Fruit fly (Drosophila melanogaster) whole organism, embryonic: Measurements from ENCODE around the gene CG33158.

Source experiments
- Aef1 ChIP-seq: fragments of 200-800 bp; sonication (Bioruptor generic); IDR thresholded peaks from 3 replicates; pipeline ENCODE4 v1.3.6; 2022; ENCODE audit warnings: missing biosample characterization, missing genetic modification characterization
- Atf-2 ChIP-seq: fragments of 200-800 bp; sonication (Bioruptor generic); optimal IDR thresholded peaks from 2 replicates; lab custom pipeline; 2016; ENCODE audit warnings: missing biosample characterization, missing genetic modification characterization
- Blimp-1 ChIP-seq: fragments of 200-800 bp; sonication (Bioruptor generic); optimal IDR thresholded peaks from 3 replicates; lab custom pipeline; 2018; ENCODE audit warnings: missing biosample characterization, missing genetic modification characterization, mild to moderate bottlenecking, moderate library complexity, missing genetic modification reagents
- Bteb2 ChIP-seq: fragments of 200-800 bp; sonication (Bioruptor generic); optimal IDR thresholded peaks from 2 replicates; lab custom pipeline; 2016; ENCODE audit warnings: missing biosample characterization, missing genetic modification characterization
- CG11093 ChIP-seq: fragments of 200-800 bp; sonication (Bioruptor generic); IDR thresholded peaks from 3 replicates; pipeline ENCODE4 v1.3.6; 2022; ENCODE audit warnings: missing biosample characterization, missing genetic modification characterization
- CG11398 ChIP-seq: fragments of 200-800 bp; sonication (Bioruptor generic); optimal IDR thresholded peaks from 2 replicates; lab custom pipeline; 2016; ENCODE audit warnings: missing biosample characterization, missing genetic modification characterization
- CG1603 ChIP-seq: fragments of 200-800 bp; sonication (Bioruptor generic); optimal IDR thresholded peaks from 2 replicates; lab custom pipeline; 2019; ENCODE audit warnings: missing biosample characterization, mild to moderate bottlenecking, missing genetic modification characterization, moderate library complexity
- CG17385 ChIP-seq: fragments of 200-800 bp; sonication (Bioruptor generic); optimal IDR thresholded peaks from 3 replicates; lab custom pipeline; 2018; ENCODE audit warnings: missing biosample characterization, mild to moderate bottlenecking, missing genetic modification characterization
- CG17912 ChIP-seq: fragments of 200-800 bp; sonication (Bioruptor generic); optimal IDR thresholded peaks from 2 replicates; lab custom pipeline; 2018; ENCODE audit warnings: missing biosample characterization, mild to moderate bottlenecking, missing genetic modification characterization
- CG2120 ChIP-seq: fragments of 200-800 bp; sonication (Bioruptor generic); optimal IDR thresholded peaks from 3 replicates; lab custom pipeline; 2016; ENCODE audit warnings: missing biosample characterization, missing genetic modification characterization
- CG2202 ChIP-seq: fragments of 200-800 bp; sonication (Bioruptor generic); optimal IDR thresholded peaks from 2 replicates; lab custom pipeline; 2018; ENCODE audit warnings: missing biosample characterization, mild to moderate bottlenecking, missing genetic modification characterization
- CG31388 ChIP-seq: fragments of 200-800 bp; sonication (Bioruptor generic); optimal IDR thresholded peaks from 2 replicates; lab custom pipeline; 2016; ENCODE audit warnings: missing biosample characterization, missing genetic modification characterization
- CG43689 ChIP-seq: fragments of 200-800 bp; sonication (Bioruptor generic); IDR thresholded peaks from 2 replicates; pipeline ENCODE4 v1.3.6; 2022; ENCODE audit warnings: missing biosample characterization, missing genetic modification characterization
- CG6254 ChIP-seq: fragments of 200-800 bp; sonication (Bioruptor generic); optimal IDR thresholded peaks from 3 replicates; lab custom pipeline; 2017; ENCODE audit warnings: mild to moderate bottlenecking, missing biosample characterization, missing genetic modification reagents, missing genetic modification characterization
- CG6689 ChIP-seq: fragments of 200-800 bp; sonication (Bioruptor generic); IDR thresholded peaks from 2 replicates; pipeline ENCODE4 v1.3.6; 2022; ENCODE audit warnings: missing biosample characterization, missing genetic modification characterization
- CG7556 ChIP-seq: fragments of 200-800 bp; sonication (Bioruptor generic); optimal IDR thresholded peaks from 2 replicates; lab custom pipeline; 2017; ENCODE audit warnings: missing biosample characterization, mild to moderate bottlenecking, missing genetic modification characterization
- CG7745 ChIP-seq: fragments of 200-800 bp; sonication (Bioruptor generic); optimal IDR thresholded peaks from 2 replicates; lab custom pipeline; 2018; ENCODE audit warnings: missing biosample characterization, mild to moderate bottlenecking, missing genetic modification characterization, moderate library complexity
- CG7786 ChIP-seq: fragments of 200-800 bp; sonication (Bioruptor generic); optimal IDR thresholded peaks from 2 replicates; lab custom pipeline; 2016; ENCODE audit warnings: missing biosample characterization, missing genetic modification characterization
- CG7839 ChIP-seq: fragments of 200-800 bp; sonication (Bioruptor generic); optimal IDR thresholded peaks from 3 replicates; lab custom pipeline; 2018; ENCODE audit warnings: missing biosample characterization, mild to moderate bottlenecking, missing genetic modification characterization, moderate library complexity
- CG8478 ChIP-seq: fragments of >200 bp; optimal IDR thresholded peaks from 2 replicates; lab custom pipeline; 2018
- CG9215 ChIP-seq: fragments of 200-800 bp; sonication (Bioruptor generic); IDR thresholded peaks from 2 replicates; pipeline ENCODE4 v1.3.6; 2022; ENCODE audit warnings: missing biosample characterization, missing genetic modification characterization
- CG9727 ChIP-seq: fragments of 200-800 bp; sonication (Bioruptor generic); optimal IDR thresholded peaks from 3 replicates; lab custom pipeline; 2017; ENCODE audit warnings: missing biosample characterization, mild to moderate bottlenecking, missing genetic modification characterization
- Dbx ChIP-seq: fragments of 200-800 bp; sonication (Bioruptor generic); IDR thresholded peaks from 3 replicates; pipeline ENCODE4 v1.3.6; 2022; ENCODE audit warnings: missing biosample characterization, missing genetic modification characterization
- Eip74EF ChIP-seq, 2 experiments: fragments of 200-800 bp in 1 of 2; fragments of >200 bp in 1 of 2; sonication (Bioruptor generic) in 1 of 2; optimal IDR thresholded peaks; 2 replicates each; lab custom pipeline; 2017 to 2019; ENCODE audit warnings: missing biosample characterization in 2 of 2, missing genetic modification characterization in 2 of 2, mild to moderate bottlenecking in 1 of 2, moderate library complexity in 1 of 2
- HLH4C ChIP-seq: fragments of 200-800 bp; sonication (Bioruptor generic); IDR thresholded peaks from 3 replicates; pipeline ENCODE4 v1.3.6; 2022; ENCODE audit warnings: missing biosample characterization, missing genetic modification characterization; ENCODE audit not compliant: partially characterized antibody
- HLH54F ChIP-seq: fragments of 200-800 bp; sonication (Bioruptor generic); optimal IDR thresholded peaks from 3 replicates; lab custom pipeline; 2016; ENCODE audit warnings: missing biosample characterization, missing genetic modification characterization
- Mrtf ChIP-seq: fragments of 200-800 bp; sonication (Bioruptor generic); IDR thresholded peaks from 3 replicates; pipeline ENCODE4 v1.3.6; 2022; ENCODE audit warnings: missing biosample characterization, missing genetic modification characterization
- Rx ChIP-seq: fragments of 200-800 bp; sonication (Bioruptor generic); IDR thresholded peaks from 2 replicates; pipeline ENCODE4 v1.3.6; 2022; ENCODE audit warnings: missing biosample characterization, missing genetic modification characterization
- Sry-β ChIP-seq: fragments of 200-800 bp; sonication (Bioruptor generic); optimal IDR thresholded peaks from 2 replicates; lab custom pipeline; 2018; ENCODE audit warnings: missing biosample characterization, mild to moderate bottlenecking, missing genetic modification characterization, moderate library complexity
- Xbp1 ChIP-seq: fragments of 200-800 bp; sonication (Bioruptor generic); optimal IDR thresholded peaks from 3 replicates; lab custom pipeline; 2016; ENCODE audit warnings: missing biosample characterization, mild to moderate bottlenecking, missing genetic modification characterization
- bbx ChIP-seq: fragments of 200-800 bp; sonication (Bioruptor generic); IDR thresholded peaks from 2 replicates; pipeline ENCODE4 v1.3.6; 2022; ENCODE audit warnings: missing biosample characterization, missing genetic modification characterization; ENCODE audit not compliant: partially characterized antibody
- corto ChIP-seq: fragments of 200-800 bp; sonication (Bioruptor generic); optimal IDR thresholded peaks from 2 replicates; lab custom pipeline; 2016; ENCODE audit warnings: missing biosample characterization, mild to moderate bottlenecking, missing genetic modification characterization, moderate library complexity
- disco-r ChIP-seq: fragments of 200-800 bp; sonication (Bioruptor generic); optimal IDR thresholded peaks from 2 replicates; lab custom pipeline; 2016; ENCODE audit warnings: missing biosample characterization, missing genetic modification characterization
- dpn ChIP-seq, 2 experiments: fragments of 200-800 bp; sonication (Bioruptor generic); optimal IDR thresholded peaks; 3 replicates each; lab custom pipeline; 2016; ENCODE audit warnings: missing biosample characterization in 2 of 2, missing genetic modification characterization in 2 of 2
- dysf ChIP-seq: fragments of 200-800 bp; sonication (Bioruptor generic); IDR thresholded peaks from 3 replicates; pipeline ENCODE4 v1.3.6; 2022; ENCODE audit warnings: missing biosample characterization, missing genetic modification characterization
- en ChIP-seq: fragments of 200-800 bp; sonication (Bioruptor generic); optimal IDR thresholded peaks from 2 replicates; lab custom pipeline; 2016; ENCODE audit warnings: missing biosample characterization, missing genetic modification characterization
- gsb-n ChIP-seq: fragments of 200-800 bp; sonication (Bioruptor generic); optimal IDR thresholded peaks from 3 replicates; lab custom pipeline; 2018; ENCODE audit warnings: missing biosample characterization, mild to moderate bottlenecking, missing genetic modification characterization
- hbn ChIP-seq: fragments of 200-800 bp; sonication (Bioruptor generic); IDR thresholded peaks from 2 replicates; pipeline ENCODE4 v1.3.6; 2022; ENCODE audit warnings: missing biosample characterization, missing genetic modification characterization; ENCODE audit not compliant: partially characterized antibody
- her ChIP-seq: fragments of 200-800 bp; sonication (Bioruptor generic); optimal IDR thresholded peaks from 2 replicates; lab custom pipeline; 2016; ENCODE audit warnings: missing biosample characterization, missing genetic modification characterization
- maf-S ChIP-seq: fragments of 200-800 bp; sonication (Bioruptor generic); optimal IDR thresholded peaks from 2 replicates; lab custom pipeline; 2016; ENCODE audit warnings: missing biosample characterization, missing genetic modification characterization
- pan ChIP-seq, 4 experiments: fragments of >200 bp in 3 of 4; fragments of 200-800 bp in 1 of 4; sonication (Bioruptor generic) in 1 of 4; optimal IDR thresholded peaks in 3 of 4; IDR thresholded peaks in 1 of 4; 2 replicates each; pipeline versions ENCODE4 v1.3.6 to Lab custom; 2017 to 2022; ENCODE audit warnings: missing biosample characterization in 2 of 4, missing genetic modification characterization in 2 of 4, mixed read lengths in 1 of 4
- prd ChIP-seq, 3 experiments: fragments of >200 bp in 2 of 3; fragments of 200-800 bp in 1 of 3; sonication (Bioruptor generic) in 1 of 3; optimal IDR thresholded peaks in 2 of 3; IDR thresholded peaks in 1 of 3; 2 replicates in 2 of 3; 3 replicates in 1 of 3; pipeline versions ENCODE4 v1.3.6 to Lab custom; 2017 to 2022; ENCODE audit warnings: missing biosample characterization in 1 of 3, missing genetic modification characterization in 1 of 3
- pzg ChIP-seq: fragments of 200-800 bp; sonication (Bioruptor generic); optimal IDR thresholded peaks from 3 replicates; lab custom pipeline; 2018; ENCODE audit warnings: missing biosample characterization, mild to moderate bottlenecking, missing genetic modification characterization, moderate library complexity
- schlank ChIP-seq: fragments of 200-800 bp; sonication (Bioruptor generic); optimal IDR thresholded peaks from 2 replicates; lab custom pipeline; 2018; ENCODE audit warnings: missing biosample characterization, mild to moderate bottlenecking, missing genetic modification characterization
- sim ChIP-seq: fragments of 200-800 bp; sonication (Bioruptor generic); IDR thresholded peaks from 2 replicates; pipeline ENCODE4 v1.3.6; 2022; ENCODE audit warnings: missing biosample characterization, missing genetic modification characterization
- tin ChIP-seq: fragments of 200-800 bp; sonication (Bioruptor generic); optimal IDR thresholded peaks from 3 replicates; lab custom pipeline; 2016; ENCODE audit warnings: missing biosample characterization, missing genetic modification characterization
- vnd ChIP-seq: fragments of 200-800 bp; sonication (Bioruptor generic); IDR thresholded peaks from 3 replicates; pipeline ENCODE4 v1.3.6; 2022; ENCODE audit warnings: missing biosample characterization, missing genetic modification characterization; ENCODE audit not compliant: partially characterized antibody

The CG33158 gene

DNA sequence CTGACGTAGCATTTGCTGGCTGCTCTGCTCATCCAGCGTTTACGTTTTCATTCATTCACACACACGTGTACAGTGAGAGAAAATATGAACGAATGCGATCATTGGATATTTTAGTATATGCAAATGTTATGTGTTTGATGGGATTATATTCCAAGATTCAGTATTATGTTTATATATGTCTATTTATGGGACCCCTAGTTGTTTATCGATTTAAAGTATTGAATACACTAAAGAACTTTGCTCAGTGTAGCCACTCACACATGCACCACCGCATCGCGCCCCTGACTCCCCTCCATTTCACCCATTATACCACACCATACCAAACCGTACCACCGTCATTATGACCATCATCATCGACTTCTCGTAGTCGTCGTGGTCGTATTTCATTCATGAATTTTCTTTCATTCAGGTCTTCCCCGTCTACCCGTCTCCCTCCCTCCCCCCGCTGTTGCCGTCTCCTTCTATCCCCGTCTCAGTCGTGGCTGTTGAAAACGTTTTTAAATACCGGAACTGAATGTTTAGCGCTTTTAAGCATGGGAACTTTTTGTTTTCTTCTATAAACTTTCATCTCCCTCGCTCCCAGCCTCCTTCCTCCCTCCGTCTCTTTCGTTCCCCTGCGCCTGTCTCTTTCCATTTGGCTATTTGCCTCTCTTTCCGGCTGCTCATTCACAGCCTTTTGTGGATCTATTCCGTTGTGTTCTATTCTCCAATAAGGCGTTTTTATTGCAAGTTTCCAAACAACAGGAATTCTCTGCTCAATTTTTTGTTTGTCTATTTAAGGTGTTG, 61.2 kb downstream of the CG33158 start (continued):
- TF ChIP-seq her (GFP tag; lab: Kevin White, UChicago) (peak; percentile 91), CG9727 (GFP tag; lab: Kevin White, UChicago) (peak; percentile 96), CG43689 (GFP tag; lab: Robert Waterston, UW) (peak; percentile 81), CG11398 (peak; percentile 94), sim (GFP tag; lab: Robert Waterston, UW) (peak; percentile 98), HLH4C (no peak), CG2202 (tag; lab: Kevin White, UChicago) (peak; percentile 98), pan (optimal IDR thresholded peaks at IDR 0.05; lab: Kevin White, UChicago) (no peak), pan (GFP tag; optimal IDR thresholded peaks at IDR 0.05 in 1 of 2, IDR thresholded peaks at IDR 0.05 in 1 of 2) (peak in 1 of 2 experiments; percentile 96), dysf (GFP tag; lab: Robert Waterston, UW) (peak; percentile 97), CG17385 (GFP tag; lab: Kevin White, UChicago) (peak; percentile 94), Mrtf (GFP tag; lab: Robert Waterston, UW) (peak; percentile 95), CG17912 (GFP tag; lab: Kevin White, UChicago) (peak; percentile 80), maf-S (peak; percentile 93), Bteb2 (peak; percentile 95), CG6254 (GFP tag; lab: Kevin White, UChicago) (peak; percentile 96), prd (optimal IDR thresholded peaks at IDR 0.05; lab: Kevin White, UChicago) (no peak), prd (GFP tag; IDR thresholded peaks at IDR 0.05; lab: Robert Waterston, UW) (peak; percentile 98), CG7786 (GFP tag; lab: Kevin White, UChicago) (peak; percentile 96), hbn (GFP tag; lab: Robert Waterston, UW) (no peak), en (GFP tag; lab: Kevin White, UChicago) (peak; percentile 95), Sry-β (peak; percentile 72), schlank (tag; lab: Kevin White, UChicago) (peak; percentile 84), CG7745 (peak; percentile 93), Aef1 (GFP tag; lab: Robert Waterston, UW) (peak; percentile 94), Blimp-1 (GFP tag; lab: Kevin White, UChicago) (peak; percentile 98), pzg (GFP tag; lab: Kevin White, UChicago) (no peak), Dbx (GFP tag; lab: Robert Waterston, UW) (peak; percentile 93), CG1603 (peak; percentile 98), gsb-n (tag; lab: Kevin White, UChicago) (peak; percentile 98), Rx (GFP tag; lab: Robert Waterston, UW) (peak; percentile 96), vnd (GFP tag; lab: Robert Waterston, UW) (no peak), Atf-2 (GFP tag; lab: Kevin White, UChicago) (peak; percentile 96), disco-r (peak; percentile 91), dpn (GFP tag; optimal IDR thresholded peaks at IDR 0.05; lab: Kevin White, UChicago) (peak; percentile 96 to 97), CG7556 (GFP tag; lab: Kevin White, UChicago) (peak; percentile 96), Xbp1 (peak; percentile 98), CG11093 (GFP tag; lab: Robert Waterston, UW) (peak; percentile 95), CG7839 (tag; lab: Kevin White, UChicago) (peak; percentile 98), CG31388 (GFP tag; lab: Kevin White, UChicago) (peak; percentile 93), CG6689 (GFP tag; lab: Robert Waterston, UW) (peak; percentile 95), HLH54F (GFP tag; lab: Kevin White, UChicago) (peak; percentile 93), tin (peak; percentile 98), CG2120 (GFP tag; lab: Kevin White, UChicago) (peak; percentile 93), CG9215 (peak; percentile 90), bbx (no peak), corto (GFP tag; lab: Kevin White, UChicago) (no peak), Eip74EF (GFP tag; optimal IDR thresholded peaks at IDR 0.05; lab: Kevin White, UChicago) (peak in 1 of 2 experiments; percentile 95), CG8478 (lab: Kevin White, UChicago) (no peak)
